Fruit fly (Drosophila melanogaster): ENCODE measurements around the gene pdgy.

pdgy gene

dm6 chrX:14892303-14892702, 61.0 kb downstream of the pdgy start:
- TF ChIP-seq achi (GFP tag; optimal IDR thresholded peaks at IDR 0.05): peak; percentile 15
- TF ChIP-seq CG3032 (tag; optimal IDR thresholded peaks at IDR 0.05): no peak
- no peak for TF ChIP-seq ss (GFP tag; optimal IDR thresholded peaks at IDR 0.05)
- TF ChIP-seq pdm3 (GFP tag; optimal IDR thresholded peaks at IDR 0.05): peak; percentile 56
- TF ChIP-seq CG9139 (GFP tag; optimal IDR thresholded peaks at IDR 0.05): no peak
- no peak for TF ChIP-seq CG1621 (tag; optimal IDR thresholded peaks at IDR 0.05)
- no peak for TF ChIP-seq Eip93F (GFP tag; optimal IDR thresholded peaks at IDR 0.05)
- TF ChIP-seq spab (GFP tag; optimal IDR thresholded peaks at IDR 0.05): no peak
- TF ChIP-seq fd85E (GFP tag; optimal IDR thresholded peaks at IDR 0.05): no peak
- TF ChIP-seq Met (GFP tag; optimal IDR thresholded peaks at IDR 0.05): no peak
- TF ChIP-seq CG8119 (GFP tag; IDR thresholded peaks at IDR 0.05): peak; percentile 62
- no peak for TF ChIP-seq net (GFP tag; optimal IDR thresholded peaks at IDR 0.05)
- TF ChIP-seq topi (GFP tag; optimal IDR thresholded peaks at IDR 0.05): peak; percentile 16
- peak; percentile 20 for TF ChIP-seq CG4318 (GFP tag; optimal IDR thresholded peaks at IDR 0.05)
- TF ChIP-seq fd59A (GFP tag; optimal IDR thresholded peaks at IDR 0.05): no peak
- peak; percentile 1 for TF ChIP-seq Hr4 (GFP tag; optimal IDR thresholded peaks at IDR 0.05)
- TF ChIP-seq Lpt (GFP tag; optimal IDR thresholded peaks at IDR 0.05): no peak
- peak; percentile 52; the same call in 1 of the 3 replicates for TF ChIP-seq CG6163 (GFP tag; IDR thresholded peaks at IDR 0.05)
- no peak for TF ChIP-seq Blimp-1 (GFP tag; optimal IDR thresholded peaks at IDR 0.05)
- peak; percentile 22 for TF ChIP-seq CG34406 (GFP tag; optimal IDR thresholded peaks at IDR 0.05)
- TF ChIP-seq CG6808 (GFP tag; optimal IDR thresholded peaks at IDR 0.05): no peak
- TF ChIP-seq Sox15 (GFP tag; optimal IDR thresholded peaks at IDR 0.05): no peak
- TF ChIP-seq dsx (GFP tag; optimal IDR thresholded peaks at IDR 0.05; ENCODE audit: poor library complexity, severe bottlenecking): no peak
- no peak for TF ChIP-seq CG7368 (GFP tag; optimal IDR thresholded peaks at IDR 0.05)
- TF ChIP-seq CG31627 (GFP tag; optimal IDR thresholded peaks at IDR 0.05): peak; percentile 1
- peak; percentile 83 for TF ChIP-seq svp (GFP tag)
- TF ChIP-seq Eip78C (GFP tag): peak; percentile 94
- TF ChIP-seq OdsH (GFP tag; optimal IDR thresholded peaks at IDR 0.05): peak; percentile 32
- TF ChIP-seq Eip75B (GFP tag; optimal IDR thresholded peaks at IDR 0.05): peak; percentile 3
- no peak for TF ChIP-seq CG11294 (GFP tag; IDR thresholded peaks at IDR 0.05)
- TF ChIP-seq cyc (GFP tag; optimal IDR thresholded peaks at IDR 0.05): peak; percentile 31
- TF ChIP-seq fkh (GFP tag; optimal IDR thresholded peaks at IDR 0.05): no peak
- TF ChIP-seq CG11762 (GFP tag; optimal IDR thresholded peaks at IDR 0.05; ENCODE audit: insufficient read depth): no peak
- peak; percentile 69 for TF ChIP-seq CG15336 (GFP tag; IDR thresholded peaks at IDR 0.05)
- no peak for TF ChIP-seq salr (GFP tag; optimal IDR thresholded peaks at IDR 0.05)
- no peak for TF ChIP-seq CG6854 (GFP tag; optimal IDR thresholded peaks at IDR 0.05)
- peak; percentile 18 for TF ChIP-seq Ets21C (GFP tag; optimal IDR thresholded peaks at IDR 0.05)
- TF ChIP-seq Ets96B (tag; optimal IDR thresholded peaks at IDR 0.05): no peak
- no peak for TF ChIP-seq CG10669 (GFP tag; optimal IDR thresholded peaks at IDR 0.05)
- TF ChIP-seq Sox102F (GFP tag; optimal IDR thresholded peaks at IDR 0.05): no peak
- TF ChIP-seq dac (GFP tag; optimal IDR thresholded peaks at IDR 0.05): no peak
- TF ChIP-seq CG32006 (GFP tag; optimal IDR thresholded peaks at IDR 0.05): peak; percentile 47
- TF ChIP-seq eg (GFP tag; IDR thresholded peaks at IDR 0.05): peak; percentile 71
- TF ChIP-seq CG8319 (GFP tag; optimal IDR thresholded peaks at IDR 0.05): peak; percentile 21
- TF ChIP-seq Hr38 (GFP tag; optimal IDR thresholded peaks at IDR 0.05): no peak
- no peak for TF ChIP-seq lz (GFP tag; optimal IDR thresholded peaks at IDR 0.05)
- TF ChIP-seq CG3919 (GFP tag; optimal IDR thresholded peaks at IDR 0.05): peak; percentile 30
- peak; percentile 12 for TF ChIP-seq CG10631 (GFP tag; optimal IDR thresholded peaks at IDR 0.05)
- peak; percentile 29 for TF ChIP-seq acj6 (GFP tag; optimal IDR thresholded peaks at IDR 0.05)
- TF ChIP-seq CG11902 (GFP tag; optimal IDR thresholded peaks at IDR 0.05): peak; percentile 20
- no peak for TF ChIP-seq vri (GFP tag; optimal IDR thresholded peaks at IDR 0.05)
- peak; percentile 30 for TF ChIP-seq CG6276 (GFP tag; optimal IDR thresholded peaks at IDR 0.05)
- TF ChIP-seq CG6792 (GFP tag; optimal IDR thresholded peaks at IDR 0.05): peak; percentile 26
